Fruit fly (Drosophila melanogaster): Measurements from ENCODE around the gene CG13674.

Gene CG13674

dm6 chr3L:8186627-8187396 is 32.0 kb downstream of the CG13674 start, which contains the start of the genes ERR and Atg18a (continued):
- TF ChIP-seq HLH4C (GFP tag; IDR thresholded peaks at IDR 0.05; ENCODE audit: partially characterized antibody) (peak; percentile 45; the same call in 1 of the 3 replicates), stc (GFP tag; IDR thresholded peaks at IDR 0.05) (peak; percentile 40; the same call in 1 of the 2 replicates), CG32532 (GFP tag; IDR thresholded peaks at IDR 0.05) (peak; percentile 90), CG11456 (GFP tag; IDR thresholded peaks at IDR 0.05) (peak; percentile 90), CG1233 (GFP tag; optimal IDR thresholded peaks at IDR 0.05) (peak; percentile 77), CG16863 (GFP tag; optimal IDR thresholded peaks at IDR 0.05) (peak; percentile 51), mam (GFP tag; optimal IDR thresholded peaks at IDR 0.05) (peak; percentile 94), ab (GFP tag; optimal IDR thresholded peaks at IDR 0.05) (peak; percentile 67), mld (GFP tag; IDR thresholded peaks at IDR 0.05; ENCODE audit: partially characterized antibody) (no peak), CG14860 (GFP tag; IDR thresholded peaks at IDR 0.05; ENCODE audit: partially characterized antibody) (peak; percentile 36; the same call in 1 of the 3 replicates), ap (GFP tag; IDR thresholded peaks at IDR 0.05) (peak; percentile 74), CG6683 (GFP tag; optimal IDR thresholded peaks at IDR 0.05) (peak; percentile 35), Max (GFP tag; optimal IDR thresholded peaks at IDR 0.05) (peak; percentile 81), Xrp1 (GFP tag; IDR thresholded peaks at IDR 0.05) (peak; percentile 80), sima (GFP tag; optimal IDR thresholded peaks at IDR 0.05) (no peak), CG31388 (GFP tag; optimal IDR thresholded peaks at IDR 0.05) (peak; percentile 41), ftz-f1 (GFP tag; optimal IDR thresholded peaks at IDR 0.05) (peak; percentile 46), disco-r (GFP tag; optimal IDR thresholded peaks at IDR 0.05) (no peak), CG3163 (GFP tag; optimal IDR thresholded peaks at IDR 0.05) (peak; percentile 54), sr (GFP tag; IDR thresholded peaks at IDR 0.05) (peak; percentile 46; the same call in 1 of the 3 replicates), Atf3 (GFP tag; optimal IDR thresholded peaks at IDR 0.05) (peak; percentile 62), CG6689 (GFP tag; IDR thresholded peaks at IDR 0.05) (peak; percentile 86), crc (GFP tag; optimal IDR thresholded peaks at IDR 0.05) (peak; percentile 36), CG18764 (GFP tag; optimal IDR thresholded peaks at IDR 0.05) (peak; percentile 64), CG10147 (GFP tag; optimal IDR thresholded peaks at IDR 0.05) (peak; percentile 78), CG18262 (tag; optimal IDR thresholded peaks at IDR 0.05) (peak; percentile 79), slp2 (GFP tag; optimal IDR thresholded peaks at IDR 0.05) (peak; percentile 76), slbo (GFP tag; IDR thresholded peaks at IDR 0.05) (peak; percentile 96), CG12391 (tag; optimal IDR thresholded peaks at IDR 0.05) (peak; percentile 91), hth (optimal IDR thresholded peaks at IDR 0.05) (no peak), YL-1 (GFP tag; optimal IDR thresholded peaks at IDR 0.05) (peak; percentile 74), usp (GFP tag; optimal IDR thresholded peaks at IDR 0.05) (no peak), Xbp1 (GFP tag; optimal IDR thresholded peaks at IDR 0.05) (peak; percentile 92), Hmx (GFP tag; optimal IDR thresholded peaks at IDR 0.05) (peak; percentile 17), ham (GFP tag; IDR thresholded peaks at IDR 0.05) (peak; percentile 49), seq (GFP tag; IDR thresholded peaks at IDR 0.05) (peak; percentile 77), schlank (tag; optimal IDR thresholded peaks at IDR 0.05) (no peak), sens (GFP tag) (peak; percentile 93), tll (GFP tag; optimal IDR thresholded peaks at IDR 0.05) (peak in 1 of 2 experiments; percentile 90), fd3F (GFP tag; optimal IDR thresholded peaks at IDR 0.05) (peak; percentile 82), dysf (GFP tag; IDR thresholded peaks at IDR 0.05) (peak; percentile 90), Usf (GFP tag; optimal IDR thresholded peaks at IDR 0.05) (peak; percentile 88), CG3838 (GFP tag; optimal IDR thresholded peaks at IDR 0.05) (peak; percentile 28), CG4707 (GFP tag; optimal IDR thresholded peaks at IDR 0.05) (no peak), fu2 (GFP tag; optimal IDR thresholded peaks at IDR 0.05) (peak; percentile 84), CG11093 (GFP tag; IDR thresholded peaks at IDR 0.05) (peak; percentile 81), Myb (GFP tag; optimal IDR thresholded peaks at IDR 0.05) (peak; percentile 51), Hand (GFP tag; optimal IDR thresholded peaks at IDR 0.05) (peak; percentile 17), CG15269 (tag; optimal IDR thresholded peaks at IDR 0.05) (peak; percentile 85), pum (GFP tag; optimal IDR thresholded peaks at IDR 0.05) (peak; percentile 83)

Data from whole organism, embryonic.